Fruit fly (Drosophila melanogaster): ENCODE measurements around the gene CG9967.

dm6 chr2L:2307648-2308047 lies 49.5 kb downstream of the CG9967 start, which contains the start of gene CG16995:
- TF ChIP-seq toe (GFP tag; optimal IDR thresholded peaks at IDR 0.05) (no peak), CG12768 (GFP tag; optimal IDR thresholded peaks at IDR 0.05) (no peak), kay (GFP tag; ENCODE audit: borderline replicate concordance) (no peak), CG7045 (GFP tag; optimal IDR thresholded peaks at IDR 0.05) (no peak), CG7101 (tag; optimal IDR thresholded peaks at IDR 0.05) (no peak), cnc (optimal IDR thresholded peaks at IDR 0.05) (no peak), Crg-1 (GFP tag; optimal IDR thresholded peaks at IDR 0.05) (no peak), Clk (GFP tag; optimal IDR thresholded peaks at IDR 0.05) (no peak)
